Fruit fly (Drosophila melanogaster) whole organism, pupa: ENCODE results near the gene Datp.

Experiments used
- CG10348 ChIP-seq: fragments of 200-800 bp; sonication (Bioruptor generic); IDR thresholded peaks from 2 replicates; pipeline ENCODE4 v1.3.6; 2022; ENCODE audit warnings: missing biosample characterization, missing genetic modification characterization
- CG12605 ChIP-seq: fragments of 200-800 bp; sonication (Bioruptor generic); IDR thresholded peaks from 2 replicates; pipeline ENCODE4 v1.3.6; 2022; ENCODE audit warnings: missing biosample characterization, missing genetic modification characterization
- CG13204 ChIP-seq: fragments of 200-800 bp; sonication (Bioruptor generic); optimal IDR thresholded peaks from 2 replicates; lab custom pipeline; 2018; ENCODE audit warnings: missing biosample characterization, mild to moderate bottlenecking, missing genetic modification characterization, moderate library complexity
- CG14655 ChIP-seq: fragments of 200-800 bp; sonication (Bioruptor generic); optimal IDR thresholded peaks from 3 replicates; lab custom pipeline; 2017; ENCODE audit warnings: mild to moderate bottlenecking, missing biosample characterization, missing genetic modification reagents, missing genetic modification characterization
- CG15710 ChIP-seq: fragments of 200-800 bp; sonication (Bioruptor generic); optimal IDR thresholded peaks from 2 replicates; lab custom pipeline; 2018; ENCODE audit warnings: missing biosample characterization, mild to moderate bottlenecking, missing genetic modification characterization, moderate library complexity
- CG17806 ChIP-seq: fragments of 200-800 bp; sonication (Bioruptor generic); optimal IDR thresholded peaks from 2 replicates; lab custom pipeline; 2018; ENCODE audit warnings: missing biosample characterization, mild to moderate bottlenecking, missing genetic modification characterization, moderate library complexity
- CG32121 ChIP-seq: fragments of 200-800 bp; sonication (Bioruptor generic); IDR thresholded peaks from 2 replicates; pipeline ENCODE4 v1.3.6; 2022; ENCODE audit warnings: missing biosample characterization, missing genetic modification characterization
- CG34367 ChIP-seq: fragments of 200-800 bp; sonication (Bioruptor generic); optimal IDR thresholded peaks from 2 replicates; lab custom pipeline; 2018; ENCODE audit warnings: missing biosample characterization, mild to moderate bottlenecking, missing genetic modification characterization
- CG4496 ChIP-seq: fragments of 200-800 bp; sonication (Bioruptor generic); IDR thresholded peaks from 3 replicates; pipeline ENCODE4 v1.3.6; 2022; ENCODE audit warnings: missing biosample characterization, missing genetic modification characterization
- CG8159 ChIP-seq: fragments of 200-800 bp; sonication (Bioruptor generic); optimal IDR thresholded peaks from 3 replicates; lab custom pipeline; 2018; ENCODE audit warnings: missing biosample characterization, mild to moderate bottlenecking, missing genetic modification characterization, moderate library complexity
- CG8301 ChIP-seq: fragments of 200-800 bp; sonication (Bioruptor generic); optimal IDR thresholded peaks from 2 replicates; lab custom pipeline; 2018; ENCODE audit warnings: missing biosample characterization, mild to moderate bottlenecking, missing genetic modification characterization
- CG9948 ChIP-seq: fragments of 200-800 bp; sonication (Bioruptor generic); optimal IDR thresholded peaks from 2 replicates; lab custom pipeline; 2018; ENCODE audit warnings: missing biosample characterization, mild to moderate bottlenecking, missing genetic modification characterization, moderate library complexity
- D1 ChIP-seq: fragments of 200-800 bp; sonication (Bioruptor generic); optimal IDR thresholded peaks from 2 replicates; lab custom pipeline; 2018; ENCODE audit warnings: missing biosample characterization, mild to moderate bottlenecking, missing genetic modification characterization, moderate library complexity
- EcR ChIP-seq: fragments of 200-800 bp; sonication (Bioruptor generic); optimal IDR thresholded peaks from 3 replicates; lab custom pipeline; 2019; ENCODE audit warnings: missing biosample characterization, missing genetic modification characterization, mild to moderate bottlenecking, moderate library complexity, missing genetic modification reagents
- Ets98B ChIP-seq: fragments of 200-800 bp; sonication (Bioruptor generic); IDR thresholded peaks from 2 replicates; pipeline ENCODE4 v1.3.6; 2022; ENCODE audit warnings: missing biosample characterization, missing genetic modification characterization
- Pif1A ChIP-seq: fragments of 200-800 bp; sonication (Bioruptor generic); optimal IDR thresholded peaks from 3 replicates; lab custom pipeline; 2016; ENCODE audit warnings: missing biosample characterization, missing genetic modification characterization
- Pif1B ChIP-seq: fragments of 200-800 bp; sonication (Bioruptor generic); optimal IDR thresholded peaks from 3 replicates; lab custom pipeline; 2016; ENCODE audit warnings: missing biosample characterization, missing genetic modification characterization
- Snoo ChIP-seq: fragments of 200-800 bp; sonication (Bioruptor generic); optimal IDR thresholded peaks from 3 replicates; lab custom pipeline; 2017; ENCODE audit warnings: missing biosample characterization, mild to moderate bottlenecking, missing genetic modification characterization, inconsistent platforms
- fd96Ca ChIP-seq: fragments of 200-800 bp; sonication (Bioruptor generic); IDR thresholded peaks from 3 replicates; pipeline ENCODE4 v1.3.6; 2022; ENCODE audit warnings: missing biosample characterization, missing genetic modification characterization
- gl ChIP-seq: fragments of 200-800 bp; sonication (Bioruptor generic); optimal IDR thresholded peaks from 2 replicates; lab custom pipeline; 2018; ENCODE audit warnings: missing biosample characterization, mild to moderate bottlenecking, missing genetic modification characterization
- rn ChIP-seq: fragments of 200-800 bp; sonication (Bioruptor generic); IDR thresholded peaks from 2 replicates; pipeline ENCODE4 v1.3.6; 2022; ENCODE audit warnings: missing biosample characterization, missing genetic modification characterization

Gene Datp

dm6 chr2L:9938631-9939256 lies at the start of gene Datp, which contains the start of gene CG4619:
Gene Datp, minus strand, starts transcription at chr2L:9938790.
Gene CG4619, plus strand, starts transcription at chr2L:9938863.
- no peak for TF ChIP-seq rn (GFP tag; lab: Robert Waterston, UW)
- peak; percentile 44; the same call in 1 of the 3 replicates for TF ChIP-seq fd96Ca
- no peak for TF ChIP-seq CG32121
- peak; percentile 16 for TF ChIP-seq Snoo (tag; lab: Kevin White, UChicago)
- TF ChIP-seq CG8301: no peak
- TF ChIP-seq CG34367: peak; percentile 5
- peak; percentile 39; the same call in 1 of the 2 replicates for TF ChIP-seq Ets98B (GFP tag; lab: Robert Waterston, UW)
- TF ChIP-seq D1 (tag; lab: Kevin White, UChicago): no peak
- no peak for TF ChIP-seq CG8159 (tag; lab: Kevin White, UChicago)
- no peak for TF ChIP-seq CG17806
- TF ChIP-seq gl: no peak
- TF ChIP-seq CG14655 (GFP tag; lab: Kevin White, UChicago): no peak
- TF ChIP-seq CG4496: 0 out of 3 replicates have a peak, but pooled peaks have one; percentile 39
- no peak for TF ChIP-seq CG13204
- TF ChIP-seq EcR: no peak
- peak; percentile 4 for TF ChIP-seq CG15710 (tag; lab: Kevin White, UChicago)
- no peak for TF ChIP-seq CG12605 (GFP tag; lab: Robert Waterston, UW)

- peak; percentile 92 for TF ChIP-seq gl
- TF ChIP-seq Pif1B: peak; percentile 95
- peak; percentile 94 for TF ChIP-seq CG17806
- TF ChIP-seq CG4496: peak; percentile 95
- peak; percentile 81 for TF ChIP-seq Snoo (tag; lab: Kevin White, UChicago)
- peak; percentile 93 for TF ChIP-seq Pif1A (GFP tag; lab: Kevin White, UChicago)
- peak; percentile 92 for TF ChIP-seq CG34367
- TF ChIP-seq CG12605 (GFP tag; lab: Robert Waterston, UW): peak; percentile 90
- peak; percentile 95 for TF ChIP-seq Ets98B (GFP tag; lab: Robert Waterston, UW)
- peak; percentile 97 for TF ChIP-seq fd96Ca
- TF ChIP-seq CG8159 (tag; lab: Kevin White, UChicago): peak; percentile 93
- TF ChIP-seq CG14655 (GFP tag; lab: Kevin White, UChicago): peak; percentile 94
- peak; percentile 94 for TF ChIP-seq CG15710 (tag; lab: Kevin White, UChicago)
- TF ChIP-seq CG8301: peak; percentile 92
- TF ChIP-seq CG13204: peak; percentile 89
- peak; percentile 89 for TF ChIP-seq CG32121
- TF ChIP-seq CG9948: peak; percentile 92
- peak; percentile 45 for TF ChIP-seq D1 (tag; lab: Kevin White, UChicago)
- TF ChIP-seq rn (GFP tag; lab: Robert Waterston, UW): peak; percentile 90
- 0 out of 2 replicates have a peak, but pooled peaks have one; percentile 28 for TF ChIP-seq CG10348 (GFP tag; lab: Robert Waterston, UW)
- TF ChIP-seq EcR: peak; percentile 76
Observed at dm6 chr2L:9986402-9987350, 48.1 kb upstream of the Datp start.

- TF ChIP-seq D1 (tag; lab: Kevin White, UChicago) (peak; percentile 97), CG32121 (peak; percentile 62), CG10348 (GFP tag; lab: Robert Waterston, UW) (no peak), CG8301 (peak; percentile 84), CG9948 (peak; percentile 96), CG13204 (peak; percentile 82), Snoo (tag; lab: Kevin White, UChicago) (peak; percentile 82), fd96Ca (peak; percentile 51; the same call in 1 of the 3 replicates), rn (GFP tag; lab: Robert Waterston, UW) (no peak), CG12605 (GFP tag; lab: Robert Waterston, UW) (0 out of 2 replicates have a peak, but pooled peaks have one; percentile 33), EcR (peak; percentile 56), CG17806 (peak; percentile 90), Pif1A (GFP tag; lab: Kevin White, UChicago) (peak; percentile 80), gl (peak; percentile 68), Ets98B (GFP tag; lab: Robert Waterston, UW) (peak; percentile 51), CG8159 (tag; lab: Kevin White, UChicago) (peak; percentile 95), CG15710 (tag; lab: Kevin White, UChicago) (peak; percentile 89), Pif1B (peak; percentile 90), CG14655 (GFP tag; lab: Kevin White, UChicago) (peak; percentile 92), CG34367 (peak; percentile 85), CG4496 (peak; percentile 73; the same call in 1 of the 3 replicates)
Observed at dm6 chr2L:9984078-9984772, 45.6 kb upstream of the Datp start, which contains the start of gene bib. Gene bib, plus strand, starts transcription at chr2L:9984645.

- TF ChIP-seq CG9948 (peak; percentile 65), CG13204 (no peak), CG8301 (no peak), fd96Ca (no peak), CG34367 (peak; percentile 20), CG12605 (GFP tag; lab: Robert Waterston, UW) (no peak), Pif1B (peak; percentile 55), EcR (no peak), CG8159 (tag; lab: Kevin White, UChicago) (peak; percentile 81), Snoo (tag; lab: Kevin White, UChicago) (peak; percentile 75), CG4496 (no peak), Ets98B (GFP tag; lab: Robert Waterston, UW) (no peak), D1 (tag; lab: Kevin White, UChicago) (no peak), gl (no peak), CG10348 (GFP tag; lab: Robert Waterston, UW) (no peak), CG32121 (no peak), CG15710 (tag; lab: Kevin White, UChicago) (peak; percentile 64), rn (GFP tag; lab: Robert Waterston, UW) (no peak), CG14655 (GFP tag; lab: Kevin White, UChicago) (peak; percentile 29), Pif1A (GFP tag; lab: Kevin White, UChicago) (peak; percentile 73), CG17806 (peak; percentile 70)
Observed at dm6 chr2L:9982516-9982915, 43.9 kb upstream of the Datp start.
